Fruit fly (Drosophila melanogaster): Measurements from ENCODE around the gene CG10969.

The CG10969 gene

DNA sequence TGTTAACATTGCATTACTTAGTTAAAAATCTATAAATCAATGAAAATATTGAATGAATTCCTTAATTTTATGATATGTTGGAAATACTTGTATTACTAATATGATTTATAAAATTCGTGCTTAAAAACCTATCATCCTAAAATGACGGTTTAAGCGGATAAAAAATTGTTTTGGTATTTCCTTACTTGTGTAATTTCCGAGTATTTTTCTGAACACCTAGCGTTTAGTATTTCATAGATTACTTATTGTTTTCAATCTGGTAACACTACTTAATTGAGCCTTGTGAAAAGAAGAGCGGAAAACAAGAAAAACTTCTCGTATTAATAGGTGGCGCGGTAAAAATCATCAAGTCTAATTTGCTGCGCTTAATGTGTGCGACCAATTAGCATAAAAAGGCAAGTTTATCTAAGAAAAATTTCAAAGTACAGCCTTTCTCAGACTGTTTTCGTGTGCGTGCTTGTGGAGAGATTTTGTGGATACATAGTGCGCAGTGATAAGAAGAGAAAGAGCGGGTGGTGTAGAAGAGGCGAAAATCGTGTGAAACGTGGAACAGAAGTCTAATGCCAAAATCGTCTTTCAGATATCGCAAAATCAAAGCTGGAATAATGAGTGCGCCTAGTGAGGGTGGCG lies 24.9 kb upstream of the CG10969 start, which contains the start of gene Sap130 (continued):
- TF ChIP-seq Lim3 (GFP tag; IDR thresholded peaks at IDR 0.05): no peak
- TF ChIP-seq chn (GFP tag; optimal IDR thresholded peaks at IDR 0.05): no peak
- TF ChIP-seq CG17385 (GFP tag; optimal IDR thresholded peaks at IDR 0.05): no peak
- no peak for TF ChIP-seq nau (GFP tag; optimal IDR thresholded peaks at IDR 0.05)
- no peak for TF ChIP-seq Hey (tag; optimal IDR thresholded peaks at IDR 0.05)
- no peak for TF ChIP-seq CG8944 (GFP tag; optimal IDR thresholded peaks at IDR 0.05)
- TF ChIP-seq ATbp (GFP tag; optimal IDR thresholded peaks at IDR 0.05): no peak
- no peak for TF ChIP-seq Dad (GFP tag; optimal IDR thresholded peaks at IDR 0.05)
- no peak for TF ChIP-seq Pdp1 (GFP tag; optimal IDR thresholded peaks at IDR 0.05)
- TF ChIP-seq knrl (GFP tag; IDR thresholded peaks at IDR 0.05; ENCODE audit: partially characterized antibody): 0 out of 3 replicates have a peak, but pooled peaks have one; percentile 13
- no peak for TF ChIP-seq psq (GFP tag; optimal IDR thresholded peaks at IDR 0.05)
- no peak for TF ChIP-seq ttk (GFP tag; IDR thresholded peaks at IDR 0.05)
- TF ChIP-seq lilli (GFP tag; optimal IDR thresholded peaks at IDR 0.05): no peak
- TF ChIP-seq rib (GFP tag; IDR thresholded peaks at IDR 0.05): no peak
- no peak for TF ChIP-seq chinmo (GFP tag; IDR thresholded peaks at IDR 0.05; ENCODE audit: partially characterized antibody)
- TF ChIP-seq CG9437 (GFP tag; optimal IDR thresholded peaks at IDR 0.05): no peak
- TF ChIP-seq CG17568 (GFP tag; optimal IDR thresholded peaks at IDR 0.05): no peak
- no peak for TF ChIP-seq Scr (GFP tag; IDR thresholded peaks at IDR 0.05; ENCODE audit: partially characterized antibody)
- TF ChIP-seq sim (GFP tag; IDR thresholded peaks at IDR 0.05): no peak
- no peak for TF ChIP-seq zfh1 (GFP tag; IDR thresholded peaks at IDR 0.05)
- no peak for TF ChIP-seq CG31224 (GFP tag; IDR thresholded peaks at IDR 0.05)
- TF ChIP-seq da (GFP tag; optimal IDR thresholded peaks at IDR 0.05): no peak
- no peak for TF ChIP-seq sd (tag; optimal IDR thresholded peaks at IDR 0.05)
- TF ChIP-seq CG9817 (tag; optimal IDR thresholded peaks at IDR 0.05): no peak
- TF ChIP-seq MESR4 (GFP tag; optimal IDR thresholded peaks at IDR 0.05): peak; percentile 75
- TF ChIP-seq CTCF (GFP tag; optimal IDR thresholded peaks at IDR 0.05): no peak
- no peak for TF ChIP-seq CG7839 (tag; optimal IDR thresholded peaks at IDR 0.05)
- TF ChIP-seq Vsx1 (GFP tag; optimal IDR thresholded peaks at IDR 0.05): no peak
- TF ChIP-seq tna (GFP tag; IDR thresholded peaks at IDR 0.05; ENCODE audit: partially characterized antibody): 0 out of 2 replicates have a peak, but pooled peaks have one; percentile 20
- no peak for TF ChIP-seq az2 (GFP tag; optimal IDR thresholded peaks at IDR 0.05)
- no peak for TF ChIP-seq CG17186 (GFP tag; optimal IDR thresholded peaks at IDR 0.05)
- TF ChIP-seq kni (GFP tag; optimal IDR thresholded peaks at IDR 0.05): no peak
- no peak for TF ChIP-seq Rfx (GFP tag; IDR thresholded peaks at IDR 0.05)
- TF ChIP-seq Max (GFP tag; optimal IDR thresholded peaks at IDR 0.05): no peak
- no peak for TF ChIP-seq C15 (GFP tag; IDR thresholded peaks at IDR 0.05)
- TF ChIP-seq Hmx (GFP tag; optimal IDR thresholded peaks at IDR 0.05): no peak
- no peak for TF ChIP-seq CG10462 (GFP tag; optimal IDR thresholded peaks at IDR 0.05)
- no peak for TF ChIP-seq CG11398 (GFP tag; optimal IDR thresholded peaks at IDR 0.05)
- no peak for TF ChIP-seq CG4820 (GFP tag; optimal IDR thresholded peaks at IDR 0.05)
- 0 out of 3 replicates have a peak, but pooled peaks have one; percentile 64 for TF ChIP-seq CG34422 (GFP tag; IDR thresholded peaks at IDR 0.05)
- TF ChIP-seq pb (GFP tag; optimal IDR thresholded peaks at IDR 0.05): no peak
- TF ChIP-seq CG15269 (tag; optimal IDR thresholded peaks at IDR 0.05): no peak
- no peak for TF ChIP-seq Jarid2 (GFP tag; optimal IDR thresholded peaks at IDR 0.05)
- TF ChIP-seq bbx (GFP tag; IDR thresholded peaks at IDR 0.05; ENCODE audit: partially characterized antibody): 0 out of 2 replicates have a peak, but pooled peaks have one; percentile 5
- no peak for TF ChIP-seq abd-A (tag; optimal IDR thresholded peaks at IDR 0.05)
- no peak for TF ChIP-seq Dip3 (GFP tag; optimal IDR thresholded peaks at IDR 0.05)
- no peak for TF ChIP-seq repo (GFP tag; optimal IDR thresholded peaks at IDR 0.05)
- no peak for TF ChIP-seq CG10274 (GFP tag; optimal IDR thresholded peaks at IDR 0.05)
- TF ChIP-seq pzg (GFP tag; optimal IDR thresholded peaks at IDR 0.05): peak; percentile 32
- 0 out of 2 replicates have a peak, but pooled peaks have one; percentile 16 for TF ChIP-seq hbn (GFP tag; IDR thresholded peaks at IDR 0.05; ENCODE audit: partially characterized antibody)
